Fruit fly (Drosophila melanogaster): ENCODE results near the gene Dhc1.
A peak's percentile ranks its signal among the peaks of the same experiment; 100 is the strongest.

The Dhc1 gene

DNA sequence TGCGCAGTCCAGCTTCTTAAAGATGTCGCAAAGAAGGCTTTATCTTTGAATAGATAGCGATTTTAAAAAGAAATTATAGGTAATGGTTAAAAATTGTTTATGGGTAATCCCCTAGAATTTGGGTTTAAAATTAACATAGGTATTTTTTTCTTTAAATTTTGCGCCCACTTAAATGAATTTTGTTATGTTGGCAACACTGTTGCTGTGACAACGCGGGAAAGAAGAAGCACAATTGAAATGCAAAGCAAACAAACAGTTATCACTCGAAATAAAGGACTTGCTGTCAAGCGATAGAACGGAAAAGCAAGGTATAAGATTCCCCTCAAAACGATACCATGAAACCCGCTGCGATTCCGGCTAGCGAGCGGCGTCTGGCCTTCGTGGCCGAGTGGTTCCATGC, 5.3 kb upstream of the Dhc1 start, which contains the start of gene nmdyn-D7:
Gene nmdyn-D7, plus strand, starts transcription at position 194 of the 400 bp plus-strand sequence.
- no peak for TF ChIP-seq noc (tag; optimal IDR thresholded peaks at IDR 0.05)

DNA sequence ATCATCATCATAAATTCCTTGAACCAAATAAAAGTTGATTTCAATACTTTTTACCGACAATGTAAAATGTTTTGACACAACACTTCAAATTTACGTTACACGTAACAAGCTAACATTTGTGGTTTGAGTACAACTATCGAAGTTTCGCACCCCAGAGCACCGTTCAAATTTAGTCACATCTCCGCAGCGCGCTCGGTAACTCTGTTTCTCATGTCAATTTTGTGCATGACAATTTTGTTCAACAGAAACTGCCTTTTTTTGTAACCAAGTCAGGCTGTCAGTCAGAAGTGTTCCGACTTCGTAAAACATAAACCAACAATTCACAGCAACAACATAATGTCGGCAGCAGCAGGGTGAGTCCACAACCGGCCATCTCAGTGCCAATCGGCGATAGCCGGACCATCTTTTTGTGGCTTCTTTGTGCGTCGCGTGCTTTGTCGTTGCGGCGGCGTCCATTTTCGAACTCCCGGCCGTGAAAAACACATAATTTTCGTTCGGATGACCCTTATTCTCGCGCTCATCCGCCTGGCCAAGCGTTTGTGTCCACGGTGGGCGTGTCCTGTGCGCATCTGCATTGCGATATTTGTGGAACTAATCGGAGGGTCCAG, 3.4 kb upstream of the Dhc1 start, which contains the start of gene p23:
Gene p23, plus strand, starts transcription at position 194 of the 608 bp plus-strand sequence.
- no peak for TF ChIP-seq noc (tag; optimal IDR thresholded peaks at IDR 0.05)

DNA sequence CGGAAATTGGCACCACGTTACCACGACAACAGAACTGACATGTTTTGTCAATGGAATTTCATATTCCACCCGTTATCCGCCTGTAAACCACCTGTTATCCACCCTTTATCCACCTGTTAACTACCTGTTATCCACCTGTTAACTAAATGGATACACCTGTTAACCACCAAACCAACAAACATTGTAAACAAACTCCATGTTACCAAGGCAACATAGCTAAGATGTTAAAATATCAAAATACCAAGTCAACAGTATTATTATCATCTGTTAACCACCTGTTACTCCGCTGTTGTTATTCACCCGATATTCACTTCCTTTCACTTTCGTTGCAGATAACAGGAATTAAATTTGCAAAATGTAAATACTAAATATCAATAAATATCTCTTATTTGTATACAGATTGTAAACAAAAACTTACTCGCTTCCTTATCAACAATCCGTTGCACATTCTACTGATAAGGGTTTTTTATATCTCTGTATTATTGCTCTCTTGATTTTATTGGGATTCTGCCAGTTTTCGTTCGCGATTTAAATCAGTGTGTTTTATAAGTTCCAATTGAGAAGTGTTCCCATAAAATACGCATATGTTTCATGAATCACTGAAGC, 628 bp upstream of the Dhc1 start, which contains the start of gene Nepl12:
Gene Nepl12, plus strand, starts transcription at position 556 of the 606 bp plus-strand sequence.
- no peak for TF ChIP-seq noc (tag; optimal IDR thresholded peaks at IDR 0.05)

DNA sequence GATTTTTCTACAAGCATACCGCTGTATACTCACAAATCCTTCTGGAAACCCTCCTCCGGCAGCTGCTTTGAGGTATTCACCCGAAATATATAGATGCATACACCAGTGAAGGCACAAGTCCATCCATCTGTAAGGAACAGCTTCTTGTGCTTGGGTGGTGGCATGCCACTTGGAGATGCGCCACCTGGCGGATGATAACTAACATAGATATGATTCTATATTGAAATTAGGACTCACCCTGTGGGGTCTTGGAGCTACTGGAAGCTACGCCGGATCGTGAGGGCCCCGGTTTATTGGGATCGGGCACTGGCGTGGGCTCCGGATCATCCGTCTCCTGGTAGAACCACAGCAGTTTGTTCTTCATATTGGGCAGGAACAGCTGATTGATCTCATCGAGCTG, 1.2 kb downstream of the Dhc1 start:
- no peak for TF ChIP-seq noc (tag; optimal IDR thresholded peaks at IDR 0.05)

DNA sequence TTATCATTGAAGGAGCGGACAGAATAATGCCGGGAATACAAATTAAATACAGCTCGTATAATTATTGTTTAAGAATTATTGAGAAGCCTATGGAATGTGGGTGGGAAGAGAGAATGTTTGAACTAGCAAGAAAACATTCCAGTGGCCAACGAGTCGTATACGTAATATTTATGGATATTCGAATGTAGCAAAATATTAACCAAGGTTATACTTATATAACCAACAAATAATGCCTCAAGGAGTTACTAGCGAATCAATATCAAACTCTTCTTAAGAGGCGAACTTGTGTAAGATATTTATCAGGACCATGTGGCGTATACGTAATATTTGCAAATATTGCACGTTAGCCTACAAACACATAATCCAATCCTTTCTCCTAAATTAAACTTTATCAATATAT, 9.0 kb downstream of the Dhc1 start:
- no peak for TF ChIP-seq noc (tag; optimal IDR thresholded peaks at IDR 0.05)

DNA sequence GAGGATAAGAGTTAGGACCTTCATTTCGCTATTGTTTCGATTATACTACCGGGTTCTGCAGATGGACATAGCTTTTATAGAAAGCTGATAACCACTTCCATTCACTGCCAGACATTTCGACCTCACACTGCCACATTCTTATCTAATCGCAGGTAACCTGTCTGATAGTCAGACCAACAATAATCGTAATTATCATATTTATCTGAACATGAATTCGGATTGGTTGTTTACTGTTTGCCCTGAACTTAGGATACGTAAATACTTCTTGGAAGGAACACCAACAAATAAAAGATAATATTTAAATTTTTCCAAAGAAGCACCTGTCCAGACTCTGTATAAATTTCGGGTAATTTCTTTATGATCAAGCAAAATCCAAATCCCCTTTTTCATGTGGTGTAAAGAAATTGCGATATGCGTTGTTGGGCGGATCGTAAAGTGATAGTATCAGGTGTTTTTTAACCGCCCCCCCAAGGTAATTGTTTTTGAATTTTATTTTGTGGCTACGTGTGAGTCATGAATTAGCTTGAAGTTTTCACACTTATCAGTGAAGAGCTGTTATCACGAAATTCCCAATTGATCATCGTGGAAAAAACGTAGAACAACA, 28.2 kb downstream of the Dhc1 start, which contains the start of gene Fst:
Gene Fst, minus strand, starts transcription at position 51 of the 604 bp plus-strand sequence.
- peak; percentile 68 for TF ChIP-seq noc (tag; optimal IDR thresholded peaks at IDR 0.05)

DNA sequence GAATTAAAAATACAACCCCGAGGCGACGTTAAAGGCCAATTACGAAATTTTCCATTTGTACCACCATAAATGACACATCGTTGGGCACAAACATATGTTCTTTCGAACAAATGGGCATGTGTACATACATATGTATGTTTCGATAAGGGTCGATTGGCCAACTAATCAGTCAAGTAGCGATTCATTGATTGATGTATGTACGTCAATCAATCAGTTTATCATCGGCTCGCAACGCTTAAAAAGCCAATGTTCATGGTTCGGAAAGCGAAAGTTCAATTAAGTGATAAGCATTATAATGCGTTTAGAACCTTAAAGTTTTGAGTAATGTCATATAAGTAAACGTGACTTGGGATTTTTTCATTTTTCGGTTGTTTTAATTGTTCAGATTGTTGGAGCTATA, 29.8 kb downstream of the Dhc1 start:
- TF ChIP-seq noc (tag; optimal IDR thresholded peaks at IDR 0.05) = no peak

DNA sequence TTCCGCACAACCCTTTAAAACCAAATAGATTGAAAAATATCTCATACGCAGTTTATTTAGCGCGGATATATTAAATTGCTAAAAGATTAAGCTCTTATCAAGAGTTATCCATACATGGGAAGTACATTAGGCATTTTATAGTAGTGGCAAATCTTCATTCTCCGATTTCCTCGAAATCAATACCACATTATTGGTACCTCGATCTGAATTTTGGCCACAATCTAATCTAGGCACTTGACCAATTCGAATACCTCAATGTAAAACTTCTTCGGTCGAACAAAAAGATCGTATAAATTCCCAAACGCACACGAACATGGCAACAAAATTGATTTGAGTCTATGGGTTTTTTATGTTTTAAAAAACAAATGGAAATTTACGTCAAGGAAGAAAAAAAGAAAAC, 30.5 kb downstream of the Dhc1 start:
- TF ChIP-seq noc (tag; optimal IDR thresholded peaks at IDR 0.05) = no peak

DNA sequence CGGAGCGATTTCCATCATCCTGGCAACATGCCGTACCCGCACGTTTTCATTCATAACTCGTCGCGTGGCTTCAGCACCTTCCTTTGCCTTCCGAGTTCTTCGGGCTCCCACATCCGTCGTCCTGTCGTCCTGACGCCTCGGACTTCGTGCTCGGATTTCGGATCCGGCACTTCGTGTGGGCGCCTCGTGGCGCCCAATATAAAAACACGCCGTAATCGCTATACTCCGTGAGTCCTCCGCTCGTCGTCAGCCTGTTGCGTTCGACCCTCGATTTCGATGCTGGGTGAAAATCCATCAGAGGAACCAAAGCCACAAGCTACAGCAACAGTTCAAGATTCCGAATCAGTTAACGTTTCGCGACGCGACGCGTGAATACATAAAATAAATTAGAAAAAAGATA, 34.1 kb downstream of the Dhc1 start:
- TF ChIP-seq noc (tag; optimal IDR thresholded peaks at IDR 0.05) = no peak

DNA sequence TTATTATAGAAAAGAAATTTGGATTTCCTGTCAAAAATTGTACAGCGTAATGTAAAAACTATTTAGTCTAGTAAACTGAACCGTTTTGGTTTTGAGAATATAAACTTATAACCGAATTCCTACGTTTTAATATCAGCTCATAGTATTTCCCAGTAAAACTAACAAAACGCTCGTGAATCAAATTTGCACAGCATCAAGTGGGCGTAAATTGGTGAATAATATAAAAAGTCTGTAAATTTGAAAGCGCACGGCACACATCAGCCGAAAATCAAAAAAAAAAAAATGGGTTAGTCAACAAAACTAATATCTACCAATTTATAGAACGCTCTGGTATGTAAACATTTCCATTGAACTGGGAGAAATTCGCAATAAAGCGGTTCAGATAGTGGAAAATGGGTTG, 36.6 kb downstream of the Dhc1 start, which contains the start of gene Dh44:
Gene Dh44, plus strand, starts transcription at position 301 of the 400 bp plus-strand sequence.
- no peak for TF ChIP-seq noc (tag; optimal IDR thresholded peaks at IDR 0.05)

DNA sequence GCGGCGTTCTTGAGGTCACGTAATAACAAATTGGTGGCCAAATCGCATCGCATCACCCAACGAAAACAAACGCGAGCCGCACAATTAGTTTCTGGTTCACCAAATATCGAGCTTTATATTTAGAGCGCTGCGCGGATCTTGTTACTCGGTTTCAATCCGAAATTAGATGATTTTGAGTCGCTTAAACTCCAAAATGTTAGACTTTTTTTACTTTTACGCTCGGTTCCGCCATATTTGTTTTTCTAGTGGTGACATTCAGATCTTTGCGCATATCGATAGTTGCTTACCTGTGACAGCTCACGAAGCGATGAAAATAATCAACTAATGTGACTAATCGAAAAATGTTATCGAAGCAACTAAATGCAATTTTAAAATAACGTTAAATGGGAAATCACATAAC, 37.1 kb downstream of the Dhc1 start, which contains the start of gene Scm:
Gene Scm, minus strand, starts transcription at position 251 of the 400 bp plus-strand sequence.
- TF ChIP-seq noc (tag; optimal IDR thresholded peaks at IDR 0.05) = no peak

DNA sequence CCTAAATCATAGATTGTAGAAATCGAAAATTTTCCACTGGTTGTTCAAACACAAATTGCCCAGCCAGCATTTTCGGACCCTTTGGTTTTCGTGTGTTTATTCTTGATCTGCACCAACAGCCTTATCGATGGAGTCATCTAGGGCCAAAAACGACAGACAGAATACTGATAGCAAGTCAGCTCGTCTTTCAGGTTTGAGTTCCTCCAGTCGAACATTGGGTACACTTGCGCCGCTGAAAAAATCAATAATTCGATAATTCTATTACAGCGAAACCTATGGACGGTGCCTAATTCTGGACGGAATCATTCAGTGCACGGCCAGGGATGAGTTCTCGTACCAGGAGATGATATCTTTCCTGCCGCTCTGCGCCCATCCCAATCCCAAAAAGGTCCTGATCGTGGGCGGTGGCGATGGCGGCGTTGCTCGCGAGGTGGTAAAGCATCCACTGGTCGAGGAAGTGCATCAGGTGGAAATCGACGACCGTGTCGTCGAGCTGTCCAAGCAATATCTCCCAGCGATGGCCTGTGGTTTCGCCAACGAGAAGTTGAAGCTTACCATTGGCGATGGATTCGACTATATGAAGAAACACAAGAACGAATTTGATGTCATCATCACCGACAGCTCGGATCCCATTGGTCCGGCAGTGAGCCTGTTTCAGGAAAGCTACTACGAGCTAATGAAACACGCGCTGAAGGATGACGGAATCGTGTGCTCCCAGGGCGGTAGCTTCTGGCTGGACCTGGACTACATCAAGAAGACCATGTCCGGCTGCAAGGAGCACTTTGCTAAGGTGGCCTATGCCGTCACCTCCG, 42.1 kb downstream of the Dhc1 start:
- TF ChIP-seq noc (tag; optimal IDR thresholded peaks at IDR 0.05) = no peak

DNA sequence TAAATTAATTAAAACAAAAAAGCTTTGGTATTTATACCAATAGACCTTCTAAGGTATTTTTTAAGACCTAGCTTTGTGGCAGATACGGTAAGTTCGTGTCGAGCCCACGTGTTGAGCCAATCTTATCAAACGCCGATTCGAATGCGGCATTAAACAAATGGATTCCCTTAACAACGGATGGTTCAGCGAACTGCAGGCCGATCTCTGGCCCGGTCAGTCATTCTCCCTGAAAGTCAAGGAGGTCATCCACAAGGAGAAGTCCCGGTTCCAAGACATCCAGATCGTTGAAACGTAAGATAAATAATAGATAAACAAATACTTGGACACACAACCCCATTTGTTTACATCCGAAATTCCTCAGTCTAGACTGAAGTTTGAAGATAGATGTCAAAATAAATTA, 42.9 kb downstream of the Dhc1 start, which contains the start of gene SpdS:
Gene SpdS, plus strand, starts transcription at position 78 of the 400 bp plus-strand sequence.
- no peak for TF ChIP-seq noc (tag; optimal IDR thresholded peaks at IDR 0.05)

DNA sequence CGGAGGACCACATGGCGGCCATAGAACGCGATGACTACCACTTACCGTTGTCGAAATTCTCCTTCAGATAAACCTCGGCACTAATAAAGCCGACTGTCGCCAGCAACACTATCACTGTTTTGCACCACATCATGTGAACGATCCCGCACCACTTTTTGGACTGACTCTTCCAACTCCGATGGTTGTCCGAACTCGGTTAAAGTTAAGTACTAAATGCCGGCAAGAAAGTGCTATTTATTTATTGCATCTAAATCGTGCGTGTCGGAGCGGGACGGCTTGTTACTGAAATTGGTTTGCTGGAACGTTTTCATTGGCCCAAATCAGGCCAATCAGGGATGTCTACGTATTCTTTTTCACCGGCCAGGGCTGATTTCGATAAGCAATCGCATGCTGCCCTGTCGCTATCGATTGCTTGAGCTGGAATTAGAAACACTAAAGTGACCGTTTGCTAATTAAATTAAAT, 43.8 kb downstream of the Dhc1 start, which contains the start of gene Calr:
Gene Calr, minus strand, starts transcription at position 219 of the 463 bp plus-strand sequence.
- TF ChIP-seq noc (tag; optimal IDR thresholded peaks at IDR 0.05) = peak; percentile 50

DNA sequence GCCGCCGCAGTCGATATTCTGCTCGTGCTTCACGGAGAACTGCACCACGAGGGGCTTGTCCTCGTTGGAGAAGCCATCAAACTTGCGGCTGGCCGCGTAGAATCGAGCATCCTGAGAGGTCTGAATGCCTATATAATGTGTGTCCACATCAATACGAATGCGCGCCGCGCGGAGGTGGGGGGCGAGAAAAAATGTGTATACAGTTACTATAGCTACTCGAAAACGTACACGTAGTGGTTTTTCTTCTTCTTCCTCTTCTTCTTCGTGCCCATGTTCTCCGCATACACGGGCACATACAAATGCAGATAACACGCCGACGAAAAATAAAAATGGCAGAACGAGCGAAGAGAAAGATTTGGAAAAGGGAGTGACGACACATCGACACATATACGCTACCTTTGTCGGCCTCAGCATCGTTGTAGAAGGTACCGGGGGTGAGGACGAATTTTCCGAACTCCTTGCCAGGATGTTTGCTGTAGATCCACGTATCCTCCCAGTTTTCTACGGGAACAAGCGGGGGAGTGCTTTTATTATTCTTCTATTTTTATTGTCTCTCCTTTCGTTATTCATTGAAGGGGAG, 44.3 kb downstream of the Dhc1 start:
- no peak for TF ChIP-seq noc (tag; optimal IDR thresholded peaks at IDR 0.05)

Data from whole organism, larva.